Fruit fly (Drosophila melanogaster): ENCODE data around the gene CG13359.
A peak's percentile ranks its signal among the peaks of the same experiment; 100 is the strongest.

CG13359 gene

DNA sequence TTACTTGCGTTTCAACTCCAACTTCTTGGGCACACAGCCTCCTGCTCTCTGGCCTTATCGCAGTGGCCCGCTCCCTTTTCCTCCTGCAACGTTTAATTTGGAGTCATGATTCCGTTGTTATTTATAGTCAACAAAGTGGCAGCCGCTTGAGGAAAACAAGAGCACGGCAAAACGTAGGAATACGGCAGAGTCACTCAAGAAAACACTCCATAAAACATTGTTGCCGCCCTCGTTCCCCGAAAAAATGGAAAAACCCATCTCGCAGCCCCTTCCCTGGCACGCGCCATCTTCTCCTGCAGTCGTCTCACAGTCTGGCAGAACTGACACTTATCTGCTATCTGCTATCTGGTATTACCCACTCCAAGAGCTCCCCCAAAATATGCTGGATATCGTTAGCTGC is 21.7 kb upstream of the CG13359 start:
- TF ChIP-seq CG12605 (GFP tag; IDR thresholded peaks at IDR 0.05) (no peak), rn (GFP tag; IDR thresholded peaks at IDR 0.05) (no peak), D1 (tag; optimal IDR thresholded peaks at IDR 0.05) (no peak), CG9948 (tag; optimal IDR thresholded peaks at IDR 0.05) (no peak), CG10348 (GFP tag; IDR thresholded peaks at IDR 0.05) (no peak), CG34367 (tag; optimal IDR thresholded peaks at IDR 0.05) (no peak), Pif1B (GFP tag; optimal IDR thresholded peaks at IDR 0.05) (no peak), gl (tag; optimal IDR thresholded peaks at IDR 0.05) (no peak), CG14655 (GFP tag; optimal IDR thresholded peaks at IDR 0.05) (no peak)

dm6 chrX:805907-806306 is 2.6 kb upstream of the CG13359 start, which contains the start of gene Sec22:
TSS of gene Sec22 (plus strand) at chrX:806076.
- no peak; the same call in 1 of the 2 replicates for TF ChIP-seq Ets98B (GFP tag; IDR thresholded peaks at IDR 0.05)
- peak; percentile 44; the same call in 1 of the 3 replicates for TF ChIP-seq CG4496 (GFP tag; IDR thresholded peaks at IDR 0.05)
- TF ChIP-seq Pif1A (GFP tag; optimal IDR thresholded peaks at IDR 0.05) = no peak
- peak; percentile 19 for TF ChIP-seq Snoo (tag; optimal IDR thresholded peaks at IDR 0.05)
- no peak for TF ChIP-seq CG13204 (GFP tag; optimal IDR thresholded peaks at IDR 0.05)
- TF ChIP-seq CG15710 (tag; optimal IDR thresholded peaks at IDR 0.05) = no peak
- TF ChIP-seq Pif1B (GFP tag; optimal IDR thresholded peaks at IDR 0.05) = no peak
- TF ChIP-seq CG34367 (tag; optimal IDR thresholded peaks at IDR 0.05) = peak; percentile 2

DNA sequence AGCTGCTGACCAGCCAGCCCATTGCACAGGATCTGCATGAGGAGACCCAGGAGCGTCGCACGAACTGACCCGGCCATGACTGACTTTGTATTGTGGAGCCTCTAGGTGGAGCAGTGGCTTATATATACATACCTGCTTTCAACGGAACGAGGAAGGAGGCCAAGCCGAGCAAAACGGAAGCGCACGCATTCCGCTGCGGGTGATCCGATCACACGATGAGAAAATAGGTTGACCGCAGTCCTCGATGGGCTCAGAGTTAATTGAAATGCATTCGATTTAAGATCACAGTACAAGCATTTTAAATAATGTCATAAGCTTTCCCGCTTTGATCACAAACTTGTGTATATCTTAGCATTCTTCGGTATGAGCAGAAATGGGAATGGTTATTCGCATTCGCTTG is 1.6 kb upstream of the CG13359 start, which contains the start of gene CG13358:
Gene CG13358 (minus strand): TSS at position 101 of the 400 bp plus-strand sequence.
- TF ChIP-seq CG10348 (GFP tag; IDR thresholded peaks at IDR 0.05) (no peak), CG8301 (tag; optimal IDR thresholded peaks at IDR 0.05) (peak; percentile 14)

dm6 chrX:801157-801872 is 2.0 kb downstream of the CG13359 start, which contains the start of gene Rbf:
TSS of gene Rbf (minus strand) at chrX:801479.
- TF ChIP-seq CG32121 (GFP tag; IDR thresholded peaks at IDR 0.05) (no peak), Ets98B (GFP tag; IDR thresholded peaks at IDR 0.05) (no peak), CG15710 (tag; optimal IDR thresholded peaks at IDR 0.05) (no peak), CG10348 (GFP tag; IDR thresholded peaks at IDR 0.05) (no peak), CG9948 (tag; optimal IDR thresholded peaks at IDR 0.05) (no peak), CG4496 (GFP tag; IDR thresholded peaks at IDR 0.05) (no peak), D1 (tag; optimal IDR thresholded peaks at IDR 0.05) (no peak), CG14655 (GFP tag; optimal IDR thresholded peaks at IDR 0.05) (no peak), fd96Ca (GFP tag; IDR thresholded peaks at IDR 0.05) (no peak), rn (GFP tag; IDR thresholded peaks at IDR 0.05) (no peak), Pif1A (GFP tag; optimal IDR thresholded peaks at IDR 0.05) (no peak), CG13204 (GFP tag; optimal IDR thresholded peaks at IDR 0.05) (no peak), CG8159 (tag; optimal IDR thresholded peaks at IDR 0.05) (no peak), CG8301 (tag; optimal IDR thresholded peaks at IDR 0.05) (no peak)

- TF ChIP-seq Pif1A (GFP tag; optimal IDR thresholded peaks at IDR 0.05) (no peak), CG10348 (GFP tag; IDR thresholded peaks at IDR 0.05) (no peak), gl (tag; optimal IDR thresholded peaks at IDR 0.05) (no peak), rn (GFP tag; IDR thresholded peaks at IDR 0.05) (no peak), CG13204 (GFP tag; optimal IDR thresholded peaks at IDR 0.05) (peak; percentile 6), CG32121 (GFP tag; IDR thresholded peaks at IDR 0.05) (0 out of 2 replicates have a peak, but pooled peaks have one; percentile 14), CG9948 (tag; optimal IDR thresholded peaks at IDR 0.05) (no peak), CG34367 (tag; optimal IDR thresholded peaks at IDR 0.05) (no peak), CG14655 (GFP tag; optimal IDR thresholded peaks at IDR 0.05) (no peak), Snoo (tag; optimal IDR thresholded peaks at IDR 0.05) (peak; percentile 5), CG8301 (tag; optimal IDR thresholded peaks at IDR 0.05) (no peak), EcR (GFP tag; optimal IDR thresholded peaks at IDR 0.05) (peak; percentile 53), fd96Ca (GFP tag; IDR thresholded peaks at IDR 0.05) (0 out of 3 replicates have a peak, but pooled peaks have one; percentile 58), CG4496 (GFP tag; IDR thresholded peaks at IDR 0.05) (no peak), CG12605 (GFP tag; IDR thresholded peaks at IDR 0.05) (no peak), Pif1B (GFP tag; optimal IDR thresholded peaks at IDR 0.05) (no peak), CG15710 (tag; optimal IDR thresholded peaks at IDR 0.05) (no peak), D1 (tag; optimal IDR thresholded peaks at IDR 0.05) (no peak), CG17806 (tag; optimal IDR thresholded peaks at IDR 0.05) (no peak), Ets98B (GFP tag; IDR thresholded peaks at IDR 0.05) (peak; percentile 33; the same call in 1 of the 2 replicates), CG8159 (tag; optimal IDR thresholded peaks at IDR 0.05) (no peak)
Measured at dm6 chrX:796397-796989, 6.8 kb downstream of the CG13359 start.

dm6 chrX:792923-793322 is 10.3 kb downstream of the CG13359 start, which contains the start of gene CG16989:
TSS of gene CG16989 (plus strand) at chrX:793147.
- TF ChIP-seq D1 (tag; optimal IDR thresholded peaks at IDR 0.05) (no peak), Ets98B (GFP tag; IDR thresholded peaks at IDR 0.05) (no peak), CG32121 (GFP tag; IDR thresholded peaks at IDR 0.05) (no peak), EcR (GFP tag; optimal IDR thresholded peaks at IDR 0.05) (no peak), CG17806 (tag; optimal IDR thresholded peaks at IDR 0.05) (no peak)
